Fruit fly (Drosophila melanogaster) whole organism, prepupa: Measurements from ENCODE around the gene CG2964.

ENCODE experiments used
- Blimp-1 ChIP-seq: fragments of 200-800 bp; sonication (Bioruptor generic); optimal IDR thresholded peaks from 3 replicates; lab custom pipeline; 2017; ENCODE audit warnings: missing biosample characterization, missing genetic modification characterization, mild to moderate bottlenecking, moderate library complexity, missing genetic modification reagents
- CG1621 ChIP-seq: fragments of 200-800 bp; sonication (Bioruptor generic); optimal IDR thresholded peaks from 3 replicates; lab custom pipeline; 2018; ENCODE audit warnings: missing biosample characterization, mild to moderate bottlenecking, missing genetic modification characterization
- CG3032 ChIP-seq: fragments of 200-800 bp; optimal IDR thresholded peaks from 2 replicates; lab custom pipeline; 2019; ENCODE audit warnings: missing biosample characterization, mild to moderate bottlenecking, missing genetic modification characterization, moderate library complexity
- CG3919 ChIP-seq: fragments of 200-800 bp; sonication (Bioruptor generic); optimal IDR thresholded peaks from 3 replicates; lab custom pipeline; 2016; ENCODE audit warnings: missing biosample characterization, missing genetic modification characterization
- CG6854 ChIP-seq: fragments of 200-800 bp; sonication (Bioruptor generic); optimal IDR thresholded peaks from 2 replicates; lab custom pipeline; 2017; ENCODE audit warnings: missing biosample characterization, mild to moderate bottlenecking, missing genetic modification characterization
- Ets21C ChIP-seq: fragments of 200-800 bp; sonication (Bioruptor generic); optimal IDR thresholded peaks from 3 replicates; lab custom pipeline; 2016; ENCODE audit warnings: missing biosample characterization, missing genetic modification characterization
- Ets96B ChIP-seq: fragments of 200-800 bp; optimal IDR thresholded peaks from 2 replicates; lab custom pipeline; 2019; ENCODE audit warnings: missing biosample characterization, mild to moderate bottlenecking, missing genetic modification characterization, moderate library complexity
- Hr39 ChIP-seq: fragments of 200-800 bp; sonication (Bioruptor generic); optimal IDR thresholded peaks from 2 replicates; lab custom pipeline; 2016; ENCODE audit warnings: missing biosample characterization, missing genetic modification characterization
- Hr4 ChIP-seq: fragments of 200-800 bp; sonication (Bioruptor generic); optimal IDR thresholded peaks from 3 replicates; lab custom pipeline; 2016; ENCODE audit warnings: missing biosample characterization, missing genetic modification characterization
- Sox102F ChIP-seq: fragments of 200-800 bp; sonication (Bioruptor generic); optimal IDR thresholded peaks from 2 replicates; lab custom pipeline; 2016; ENCODE audit warnings: missing biosample characterization, mild to moderate bottlenecking, missing genetic modification characterization
- spab ChIP-seq: fragments of 200-800 bp; sonication (Bioruptor generic); optimal IDR thresholded peaks from 2 replicates; lab custom pipeline; 2017; ENCODE audit warnings: missing biosample characterization, mild to moderate bottlenecking, missing genetic modification characterization, missing genetic modification reagents
- topi ChIP-seq: fragments of 200-800 bp; sonication (Bioruptor generic); optimal IDR thresholded peaks from 3 replicates; lab custom pipeline; 2016; ENCODE audit warnings: missing biosample characterization, missing genetic modification characterization

- TF ChIP-seq spab (no peak), Hr4 (GFP tag; lab: Kevin White, UChicago) (no peak), Ets21C (GFP tag; lab: Kevin White, UChicago) (no peak), CG6854 (GFP tag; lab: Kevin White, UChicago) (peak; percentile 39), CG3919 (GFP tag; lab: Kevin White, UChicago) (no peak), Ets96B (tag; lab: Kevin White, UChicago) (no peak), Hr39 (GFP tag; lab: Kevin White, UChicago) (no peak), Sox102F (no peak), topi (no peak), CG3032 (tag; lab: Kevin White, UChicago) (no peak), Blimp-1 (GFP tag; lab: Kevin White, UChicago) (no peak), CG1621 (tag; lab: Kevin White, UChicago) (peak; percentile 99)
These were observed 44.6 kb upstream of the CG2964 start, which contains the start of the genes Taf10b and Taf10 for dm6 chr2L:2767627-2768026.
